Fruit fly (Drosophila melanogaster) whole organism, embryonic: ENCODE measurements around the gene Prm.

Source experiments
- CG10565 ChIP-seq: fragments of 200-800 bp; sonication (Bioruptor generic); optimal IDR thresholded peaks from 3 replicates; lab custom pipeline; 2016; ENCODE audit warnings: missing biosample characterization, mild to moderate bottlenecking, missing genetic modification characterization
- CG14667 ChIP-seq: fragments of 200-800 bp; sonication (Bioruptor generic); IDR thresholded peaks from 2 replicates; pipeline ENCODE4 v1.3.6; 2022; ENCODE audit warnings: missing biosample characterization, missing genetic modification characterization
- CG1602 ChIP-seq: fragments of 200-800 bp; sonication (Bioruptor generic); optimal IDR thresholded peaks from 3 replicates; lab custom pipeline; 2016; ENCODE audit warnings: missing biosample characterization, missing genetic modification characterization
- CG16863 ChIP-seq: fragments of 200-800 bp; sonication (Bioruptor generic); optimal IDR thresholded peaks from 3 replicates; lab custom pipeline; 2016; ENCODE audit warnings: missing biosample characterization, missing genetic modification characterization
- CG2199 ChIP-seq: fragments of 200-800 bp; sonication (Bioruptor generic); IDR thresholded peaks from 3 replicates; pipeline ENCODE4 v1.3.6; 2022; ENCODE audit warnings: missing biosample characterization, missing genetic modification characterization
- CG30431 ChIP-seq: fragments of 200-800 bp; sonication (Bioruptor generic); optimal IDR thresholded peaks from 2 replicates; lab custom pipeline; 2017; ENCODE audit warnings: missing biosample characterization, missing genetic modification characterization
- CG3838 ChIP-seq: fragments of 200-800 bp; sonication (Bioruptor generic); optimal IDR thresholded peaks from 3 replicates; lab custom pipeline; 2016; ENCODE audit warnings: missing biosample characterization, missing genetic modification characterization
- CG4282 ChIP-seq: fragments of 200-800 bp; sonication (Bioruptor generic); optimal IDR thresholded peaks from 2 replicates; lab custom pipeline; 2016; ENCODE audit warnings: missing biosample characterization, missing genetic modification characterization
- CG4617 ChIP-seq: fragments of 200-800 bp; sonication (Bioruptor generic); optimal IDR thresholded peaks from 3 replicates; lab custom pipeline; 2016; ENCODE audit warnings: missing biosample characterization, missing genetic modification characterization, borderline replicate concordance
- CG6689 ChIP-seq: fragments of 200-800 bp; sonication (Bioruptor generic); IDR thresholded peaks from 2 replicates; pipeline ENCODE4 v1.3.6; 2022; ENCODE audit warnings: missing biosample characterization, missing genetic modification characterization
- CG6765 ChIP-seq: fragments of 200-800 bp; sonication (Bioruptor generic); optimal IDR thresholded peaks from 3 replicates; lab custom pipeline; 2017; ENCODE audit warnings: missing biosample characterization, mild to moderate bottlenecking, missing genetic modification characterization
- CG6791 ChIP-seq: fragments of 200-800 bp; sonication (Bioruptor generic); IDR thresholded peaks from 3 replicates; pipeline ENCODE4 v1.3.6; 2022; ENCODE audit warnings: missing biosample characterization, missing genetic modification characterization; ENCODE audit not compliant: partially characterized antibody
- CG7987 ChIP-seq: fragments of 200-800 bp; sonication (Bioruptor generic); optimal IDR thresholded peaks from 2 replicates; lab custom pipeline; 2018; ENCODE audit warnings: missing biosample characterization, mild to moderate bottlenecking, missing genetic modification characterization, moderate library complexity
- CG8944 ChIP-seq: fragments of 200-800 bp; sonication (Bioruptor generic); optimal IDR thresholded peaks from 3 replicates; lab custom pipeline; 2016; ENCODE audit warnings: missing biosample characterization, missing genetic modification characterization
- CrebB ChIP-seq: fragments of 200-800 bp; sonication (Bioruptor generic); optimal IDR thresholded peaks from 3 replicates; lab custom pipeline; 2018; ENCODE audit warnings: missing biosample characterization, mild to moderate bottlenecking, missing genetic modification characterization
- D19B ChIP-seq: fragments of 200-800 bp; sonication (Bioruptor generic); optimal IDR thresholded peaks from 2 replicates; lab custom pipeline; 2017; ENCODE audit warnings: missing biosample characterization, mild to moderate bottlenecking, missing genetic modification characterization
- Dbx ChIP-seq: fragments of 200-800 bp; sonication (Bioruptor generic); IDR thresholded peaks from 3 replicates; pipeline ENCODE4 v1.3.6; 2022; ENCODE audit warnings: missing biosample characterization, missing genetic modification characterization
- Dip3 ChIP-seq: fragments of 200-800 bp; sonication (Bioruptor generic); optimal IDR thresholded peaks from 3 replicates; lab custom pipeline; 2016; ENCODE audit warnings: missing biosample characterization, missing genetic modification characterization
- Dp ChIP-seq: fragments of 200-800 bp; sonication (Bioruptor generic); optimal IDR thresholded peaks from 2 replicates; lab custom pipeline; 2018; ENCODE audit warnings: missing biosample characterization, mild to moderate bottlenecking, missing genetic modification characterization, moderate library complexity
- Hand ChIP-seq: fragments of 200-800 bp; sonication (Bioruptor generic); optimal IDR thresholded peaks from 2 replicates; lab custom pipeline; 2017; ENCODE audit warnings: mild to moderate bottlenecking, missing biosample characterization, missing genetic modification reagents, missing genetic modification characterization
- Hmr ChIP-seq: fragments of 200-800 bp; sonication (Bioruptor generic); optimal IDR thresholded peaks from 3 replicates; lab custom pipeline; 2017; ENCODE audit warnings: mild to moderate bottlenecking, missing biosample characterization, missing genetic modification reagents, missing genetic modification characterization
- Jarid2 ChIP-seq: fragments of 200-800 bp; sonication (Bioruptor generic); optimal IDR thresholded peaks from 3 replicates; lab custom pipeline; 2017; ENCODE audit warnings: mild to moderate bottlenecking, missing biosample characterization, missing genetic modification reagents, missing genetic modification characterization
- MBD-R2 ChIP-seq: fragments of 200-800 bp; sonication (Bioruptor generic); IDR thresholded peaks from 2 replicates; pipeline ENCODE4 v1.3.6; 2022; ENCODE audit warnings: missing biosample characterization, missing genetic modification characterization
- Med ChIP-seq: fragments of 200-800 bp; sonication (Bioruptor generic); peaks from one replicate; lab custom pipeline; 2016; ENCODE audit warnings: missing biosample characterization, missing genetic modification characterization, mild to moderate bottlenecking, inconsistent platforms, moderate library complexity
- NFAT ChIP-seq: fragments of 200-800 bp; sonication (Bioruptor generic); IDR thresholded peaks from 2 replicates; pipeline ENCODE4 v1.3.6; 2022; ENCODE audit warnings: missing biosample characterization, missing genetic modification characterization
- Opbp ChIP-seq: fragments of 200-800 bp; sonication (Bioruptor generic); IDR thresholded peaks from 3 replicates; pipeline ENCODE4 v1.3.6; 2022; ENCODE audit warnings: missing biosample characterization, missing genetic modification characterization; ENCODE audit not compliant: partially characterized antibody
- Optix ChIP-seq: fragments of 200-800 bp; sonication (Bioruptor generic); IDR thresholded peaks from 3 replicates; pipeline ENCODE4 v1.3.6; 2022; ENCODE audit warnings: missing biosample characterization, missing genetic modification characterization
- Ravus ChIP-seq: fragments of 200-800 bp; sonication (Bioruptor generic); IDR thresholded peaks from 2 replicates; pipeline ENCODE4 v1.3.6; 2022; ENCODE audit warnings: missing biosample characterization, missing genetic modification characterization
- Xrp1 ChIP-seq: fragments of 200-800 bp; sonication (Bioruptor generic); IDR thresholded peaks from 2 replicates; pipeline ENCODE4 v1.3.6; 2022; ENCODE audit warnings: missing biosample characterization, missing genetic modification characterization
- al ChIP-seq: fragments of 200-800 bp; sonication (Bioruptor generic); IDR thresholded peaks from 2 replicates; pipeline ENCODE4 v1.3.6; 2022; ENCODE audit warnings: missing biosample characterization, missing genetic modification characterization
- chn ChIP-seq: fragments of 200-800 bp; sonication (Bioruptor generic); optimal IDR thresholded peaks from 2 replicates; lab custom pipeline; 2016; ENCODE audit warnings: missing biosample characterization, missing genetic modification characterization
- ci ChIP-seq: fragments of 200-800 bp; sonication (Bioruptor generic); IDR thresholded peaks from 3 replicates; pipeline ENCODE4 v1.3.6; 2022; ENCODE audit warnings: missing biosample characterization, missing genetic modification characterization
- corto ChIP-seq: fragments of 200-800 bp; sonication (Bioruptor generic); optimal IDR thresholded peaks from 2 replicates; lab custom pipeline; 2016; ENCODE audit warnings: missing biosample characterization, mild to moderate bottlenecking, missing genetic modification characterization, moderate library complexity
- danr ChIP-seq: fragments of 200-800 bp; sonication (Bioruptor generic); IDR thresholded peaks from 2 replicates; pipeline ENCODE4 v1.3.6; 2022; ENCODE audit warnings: missing biosample characterization, missing genetic modification characterization
- emc ChIP-seq: fragments of 200-800 bp; sonication (Bioruptor generic); optimal IDR thresholded peaks from 2 replicates; lab custom pipeline; 2016; ENCODE audit warnings: missing biosample characterization, missing genetic modification characterization
- fd64A ChIP-seq: fragments of 200-800 bp; sonication (Bioruptor generic); optimal IDR thresholded peaks from 3 replicates; lab custom pipeline; 2018; ENCODE audit warnings: missing biosample characterization, mild to moderate bottlenecking, missing genetic modification characterization
- fru ChIP-seq: fragments of >200 bp; optimal IDR thresholded peaks from 2 replicates; lab custom pipeline; 2017
- gfzf ChIP-seq: fragments of 200-800 bp; sonication (Bioruptor generic); optimal IDR thresholded peaks from 2 replicates; lab custom pipeline; 2016; ENCODE audit warnings: missing biosample characterization, mild to moderate bottlenecking, missing genetic modification characterization, moderate library complexity
- grn ChIP-seq: fragments of 200-800 bp; sonication (Bioruptor generic); optimal IDR thresholded peaks from 3 replicates; lab custom pipeline; 2017; ENCODE audit warnings: missing biosample characterization, missing genetic modification characterization
- gt ChIP-seq: fragments of 200-800 bp; sonication (Bioruptor generic); IDR thresholded peaks from 2 replicates; pipeline ENCODE4 v1.3.6; 2022; ENCODE audit warnings: missing biosample characterization, missing genetic modification characterization
- knrl ChIP-seq: fragments of 200-800 bp; sonication (Bioruptor generic); IDR thresholded peaks from 3 replicates; pipeline ENCODE4 v1.3.6; 2022; ENCODE audit warnings: missing biosample characterization, missing genetic modification characterization; ENCODE audit not compliant: partially characterized antibody
- lab ChIP-seq: fragments of 200-800 bp; sonication (Bioruptor generic); optimal IDR thresholded peaks from 3 replicates; lab custom pipeline; 2017; ENCODE audit warnings: missing biosample characterization, missing genetic modification characterization, mild to moderate bottlenecking, moderate library complexity, missing genetic modification reagents
- org-1 ChIP-seq: fragments of 200-800 bp; sonication (Bioruptor generic); optimal IDR thresholded peaks from 2 replicates; lab custom pipeline; 2017; ENCODE audit warnings: missing biosample characterization, missing genetic modification characterization
- ranshi ChIP-seq: fragments of 200-800 bp; sonication (Bioruptor generic); IDR thresholded peaks from 2 replicates; pipeline ENCODE4 v1.3.6; 2022; ENCODE audit warnings: missing biosample characterization, missing genetic modification characterization
- sd ChIP-seq: fragments of 200-800 bp; sonication (Bioruptor generic); optimal IDR thresholded peaks from 3 replicates; lab custom pipeline; 2018; ENCODE audit warnings: missing biosample characterization, mild to moderate bottlenecking, missing genetic modification characterization, moderate library complexity
- sisA ChIP-seq: fragments of 200-800 bp; sonication (Bioruptor generic); IDR thresholded peaks from 2 replicates; pipeline ENCODE4 v1.3.6; 2022; ENCODE audit warnings: missing biosample characterization, missing genetic modification characterization
- slbo ChIP-seq: fragments of 200-800 bp; sonication (Bioruptor generic); IDR thresholded peaks from 2 replicates; pipeline ENCODE4 v1.3.6; 2022; ENCODE audit warnings: missing biosample characterization, missing genetic modification characterization
- slou ChIP-seq: fragments of 200-800 bp; sonication (Bioruptor generic); optimal IDR thresholded peaks from 3 replicates; lab custom pipeline; 2016; ENCODE audit warnings: missing biosample characterization, missing genetic modification characterization
- sna ChIP-seq: fragments of 200-800 bp; sonication (Bioruptor generic); IDR thresholded peaks from 2 replicates; pipeline ENCODE4 v1.3.6; 2022; ENCODE audit warnings: missing biosample characterization, missing genetic modification characterization; ENCODE audit not compliant: partially characterized antibody
- tin ChIP-seq: fragments of 200-800 bp; sonication (Bioruptor generic); optimal IDR thresholded peaks from 3 replicates; lab custom pipeline; 2016; ENCODE audit warnings: missing biosample characterization, missing genetic modification characterization
- tll ChIP-seq, 2 experiments: fragments of 200-800 bp in 1 of 2; fragments of >200 bp in 1 of 2; sonication (Bioruptor generic) in 1 of 2; optimal IDR thresholded peaks; 2 replicates each; lab custom pipeline; 2017 to 2019; ENCODE audit warnings: missing biosample characterization in 2 of 2, missing genetic modification characterization in 2 of 2, mild to moderate bottlenecking in 1 of 2, moderate library complexity in 1 of 2
- tup ChIP-seq: fragments of 200-800 bp; sonication (Bioruptor generic); optimal IDR thresholded peaks from 2 replicates; lab custom pipeline; 2016; ENCODE audit warnings: missing biosample characterization, mild to moderate bottlenecking, missing genetic modification characterization, moderate library complexity

The Prm gene

DNA sequence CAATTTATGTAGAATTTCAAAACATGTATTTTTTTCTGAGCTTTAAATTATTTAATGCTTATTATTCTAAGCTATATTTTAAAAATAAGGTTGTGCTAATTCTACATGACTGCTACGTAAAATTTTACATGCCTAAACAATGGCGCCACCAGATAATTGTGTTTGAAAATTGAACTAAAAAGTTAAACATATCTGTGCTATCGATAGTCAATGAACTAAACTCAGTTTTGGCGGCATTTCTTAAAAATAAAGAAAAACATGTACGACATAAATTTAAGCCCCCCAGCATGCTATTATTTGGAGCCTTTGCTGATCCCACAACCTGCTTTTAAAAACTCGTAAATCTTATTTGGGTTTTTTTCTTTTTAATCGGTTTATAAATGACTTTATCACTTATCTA is 26.5 kb downstream of the Prm start (continued):
- TF ChIP-seq sna (GFP tag; lab: Robert Waterston, UW) (peak; percentile 50; the same call in 1 of the 2 replicates), CrebB (tag; lab: Kevin White, UChicago) (no peak), ranshi (peak; percentile 47; the same call in 1 of the 2 replicates), Opbp (peak; percentile 83), slbo (GFP tag; lab: Robert Waterston, UW) (no peak), knrl (peak; percentile 77), gt (no peak), Dp (GFP tag; lab: Kevin White, UChicago) (peak; percentile 96), CG6689 (no peak), grn (GFP tag; lab: Kevin White, UChicago) (no peak), chn (no peak), ci (GFP tag; lab: Robert Waterston, UW) (0 out of 3 replicates have a peak, but pooled peaks have one; percentile 41), NFAT (GFP tag; lab: Robert Waterston, UW) (peak; percentile 32; the same call in 1 of the 2 replicates), Hmr (GFP tag; lab: Kevin White, UChicago) (peak; percentile 21), CG6791 (GFP tag; lab: Robert Waterston, UW) (peak; percentile 78), CG7987 (GFP tag; lab: Kevin White, UChicago) (no peak), CG4282 (GFP tag; lab: Kevin White, UChicago) (no peak), CG8944 (no peak), tup (no peak), CG10565 (GFP tag; lab: Kevin White, UChicago) (no peak), Med (peak; percentile 78), fru (lab: Kevin White, UChicago) (no peak), CG1602 (GFP tag; lab: Kevin White, UChicago) (no peak), Dbx (peak; percentile 48; the same call in 1 of the 3 replicates), Xrp1 (no peak), tll (GFP tag; optimal IDR thresholded peaks at IDR 0.05; lab: Kevin White, UChicago) (no peak), Optix (GFP tag; lab: Robert Waterston, UW) (no peak), emc (GFP tag; lab: Kevin White, UChicago) (no peak), CG16863 (GFP tag; lab: Kevin White, UChicago) (no peak), sd (tag; lab: Kevin White, UChicago) (peak; percentile 95), corto (GFP tag; lab: Kevin White, UChicago) (no peak), CG3838 (GFP tag; lab: Kevin White, UChicago) (no peak), org-1 (GFP tag; lab: Kevin White, UChicago) (no peak), CG14667 (GFP tag; lab: Robert Waterston, UW) (no peak), CG4617 (GFP tag; lab: Kevin White, UChicago) (no peak), Jarid2 (GFP tag; lab: Kevin White, UChicago) (no peak), CG6765 (GFP tag; lab: Kevin White, UChicago) (no peak), Hand (GFP tag; lab: Kevin White, UChicago) (no peak), Ravus (no peak), D19B (GFP tag; lab: Kevin White, UChicago) (no peak), tin (GFP tag; lab: Kevin White, UChicago) (no peak), al (GFP tag; lab: Robert Waterston, UW) (no peak), slou (GFP tag; lab: Kevin White, UChicago) (no peak), sisA (GFP tag; lab: Robert Waterston, UW) (no peak), MBD-R2 (GFP tag; lab: Robert Waterston, UW) (peak; percentile 28; the same call in 1 of the 2 replicates), danr (GFP tag; lab: Robert Waterston, UW) (no peak), fd64A (GFP tag; lab: Kevin White, UChicago) (no peak), CG30431 (GFP tag; lab: Kevin White, UChicago) (no peak), gfzf (GFP tag; lab: Kevin White, UChicago) (peak; percentile 16), lab (GFP tag; lab: Kevin White, UChicago) (no peak), CG2199 (GFP tag; lab: Robert Waterston, UW) (peak; percentile 32; the same call in 1 of the 3 replicates), Dip3 (GFP tag; lab: Kevin White, UChicago) (no peak)
